Worm (Caenorhabditis elegans) whole organism, L4 larva: ENCODE measurements around the gene msp-31.

Source experiments
- nhr-28 ChIP-seq: fragments of 150-350 bp; optimal IDR thresholded peaks from 2 replicates; lab custom pipeline; 2014; ENCODE audit warnings: missing biosample characterization, missing genetic modification characterization
- pha-4 ChIP-seq, 2 experiments: fragments of 150-350 bp in 1 of 2; fragments of 200-800 bp in 1 of 2; sonication (Bioruptor generic) in 1 of 2; IDR thresholded peaks in 1 of 2; optimal IDR thresholded peaks in 1 of 2; 2 replicates each; pipeline versions ENCODE4 v1.3.6 to Lab custom; 2014 to 2022; ENCODE audit warnings: missing genetic modification characterization in 2 of 2, missing genetic modification reagents in 2 of 2, missing biosample characterization in 1 of 2, missing compliant biosample characterization in 1 of 2
- vab-7 ChIP-seq: fragments of 200-800 bp; sonication (Bioruptor generic); IDR thresholded peaks from 2 replicates; pipeline ENCODE4 v1.3.6; 2022; ENCODE audit warnings: missing genetic modification reagents, missing genetic modification characterization, missing compliant biosample characterization

ce11 chrII:4959719-4960118, 43.4 kb upstream of the msp-31 start, which contains the start of gene ulp-2:
- no peak for TF ChIP-seq pha-4 (GFP tag; IDR thresholded peaks at IDR 0.05; lab: Robert Waterston, UW)
- no peak for TF ChIP-seq pha-4 (tag; optimal IDR thresholded peaks at IDR 0.05; lab: Kevin White, UChicago)
- TF ChIP-seq nhr-28 (tag; lab: Kevin White, UChicago): no peak
- TF ChIP-seq vab-7 (GFP tag; lab: Robert Waterston, UW): no peak
